Fruit fly (Drosophila melanogaster): Measurements from ENCODE around the gene SMC5.

The SMC5 gene

dm6 chr3L:21598337-21598736 lies 29.4 kb downstream of the SMC5 start:
- no peak for TF ChIP-seq psq (optimal IDR thresholded peaks at IDR 0.05)
- TF ChIP-seq usp (GFP tag; optimal IDR thresholded peaks at IDR 0.05), result no peak
- no peak for TF ChIP-seq EcR (GFP tag; optimal IDR thresholded peaks at IDR 0.05)
- TF ChIP-seq CG8478 (optimal IDR thresholded peaks at IDR 0.05), result no peak
- no peak for TF ChIP-seq pan (optimal IDR thresholded peaks at IDR 0.05)
- no peak for TF ChIP-seq Dll (optimal IDR thresholded peaks at IDR 0.05)

- TF ChIP-seq CG8478 (optimal IDR thresholded peaks at IDR 0.05), result no peak
- TF ChIP-seq usp (GFP tag; optimal IDR thresholded peaks at IDR 0.05), result no peak
- no peak for TF ChIP-seq psq (optimal IDR thresholded peaks at IDR 0.05)
- no peak for TF ChIP-seq EcR (GFP tag; optimal IDR thresholded peaks at IDR 0.05)
- no peak for TF ChIP-seq Dll (optimal IDR thresholded peaks at IDR 0.05)
- TF ChIP-seq pan (optimal IDR thresholded peaks at IDR 0.05), result no peak
Observed at dm6 chr3L:21602275-21602674, 33.3 kb downstream of the SMC5 start.

dm6 chr3L:21604265-21604664 lies 35.3 kb downstream of the SMC5 start:
- no peak for TF ChIP-seq CG8478 (optimal IDR thresholded peaks at IDR 0.05)
- TF ChIP-seq EcR (GFP tag; optimal IDR thresholded peaks at IDR 0.05), result no peak
- TF ChIP-seq psq (optimal IDR thresholded peaks at IDR 0.05), result no peak
- no peak for TF ChIP-seq Dll (optimal IDR thresholded peaks at IDR 0.05)
- TF ChIP-seq usp (GFP tag; optimal IDR thresholded peaks at IDR 0.05), result no peak
- TF ChIP-seq pan (optimal IDR thresholded peaks at IDR 0.05), result no peak

dm6 chr3L:21610535-21610934 lies 41.6 kb downstream of the SMC5 start:
- TF ChIP-seq psq (optimal IDR thresholded peaks at IDR 0.05), result no peak
- no peak for TF ChIP-seq pan (optimal IDR thresholded peaks at IDR 0.05)
- TF ChIP-seq Dll (optimal IDR thresholded peaks at IDR 0.05), result no peak
- TF ChIP-seq usp (GFP tag; optimal IDR thresholded peaks at IDR 0.05), result no peak
- no peak for TF ChIP-seq EcR (GFP tag; optimal IDR thresholded peaks at IDR 0.05)
- no peak for TF ChIP-seq CG8478 (optimal IDR thresholded peaks at IDR 0.05)

- TF ChIP-seq CG8478 (optimal IDR thresholded peaks at IDR 0.05) (no peak), pan (optimal IDR thresholded peaks at IDR 0.05) (no peak), Dll (optimal IDR thresholded peaks at IDR 0.05) (no peak), EcR (GFP tag; optimal IDR thresholded peaks at IDR 0.05) (no peak), psq (optimal IDR thresholded peaks at IDR 0.05) (no peak), usp (GFP tag; optimal IDR thresholded peaks at IDR 0.05) (no peak)
Observed at dm6 chr3L:21617354-21617753, 48.4 kb downstream of the SMC5 start, which contains the start of the genes S1P and CG11307. TSS of gene S1P (minus strand) at chr3L:21617376. TSS of gene CG11307 (plus strand) at chr3L:21617623.
